Worm (Caenorhabditis elegans) whole organism, young adult: ENCODE data around the gene C49F5.6.

Source experiments
- B0261.1 ChIP-seq: sonication (generic microtip); optimal IDR thresholded peaks from 2 replicates; lab custom pipeline; 2016; ENCODE audit warnings: mild to moderate bottlenecking, missing genetic modification characterization, moderate library complexity, missing compliant biosample characterization
- B0336.3 ChIP-seq: fragments of 200-800 bp; sonication (Bioruptor generic); IDR thresholded peaks from 2 replicates; pipeline ENCODE4 v1.3.6; 2022; ENCODE audit warnings: missing genetic modification characterization, missing compliant biosample characterization
- D2030.7 ChIP-seq: fragments of 200-800 bp; sonication (Bioruptor generic); IDR thresholded peaks from 2 replicates; pipeline ENCODE4 v1.3.6; 2022; ENCODE audit warnings: missing genetic modification reagents, missing genetic modification characterization, missing compliant biosample characterization
- F22D6.2 ChIP-seq: sonication (generic microtip); optimal IDR thresholded peaks from 2 replicates; lab custom pipeline; 2016; ENCODE audit warnings: mild to moderate bottlenecking, missing genetic modification characterization, missing compliant biosample characterization
- F37B4.10 ChIP-seq: fragments of 200-800 bp; sonication (Bioruptor generic); IDR thresholded peaks from 2 replicates; pipeline ENCODE4 v1.3.6; 2022; ENCODE audit warnings: missing genetic modification characterization, missing compliant biosample characterization
- F39B2.1 ChIP-seq: fragments of 200-800 bp; sonication (Bioruptor generic); IDR thresholded peaks from 2 replicates; pipeline ENCODE4 v1.3.6; 2022; ENCODE audit warnings: missing genetic modification reagents, missing genetic modification characterization, missing compliant biosample characterization
- F52B5.7 ChIP-seq: sonication (generic microtip); optimal IDR thresholded peaks from 2 replicates; lab custom pipeline; 2016; ENCODE audit warnings: mild to moderate bottlenecking, missing genetic modification characterization, missing compliant biosample characterization
- F55B11.4 ChIP-seq: sonication (generic microtip); optimal IDR thresholded peaks from 2 replicates; lab custom pipeline; 2016; ENCODE audit warnings: missing compliant biosample characterization, missing genetic modification characterization, borderline replicate concordance; ENCODE audit not compliant: insufficient read depth
- K11D2.4 ChIP-seq: fragments of 200-800 bp; sonication (Bioruptor generic); IDR thresholded peaks from 2 replicates; pipeline ENCODE4 v1.3.6; 2022; ENCODE audit warnings: missing genetic modification reagents, missing genetic modification characterization, missing compliant biosample characterization
- T07F8.4 ChIP-seq: sonication (generic microtip); optimal IDR thresholded peaks from 2 replicates; lab custom pipeline; 2016; ENCODE audit warnings: mild to moderate bottlenecking, missing genetic modification characterization, moderate library complexity, missing compliant biosample characterization
- Y53F4B.3 ChIP-seq: fragments of 200-800 bp; sonication (Bioruptor generic); IDR thresholded peaks from 2 replicates; pipeline ENCODE4 v1.3.6; 2022; ENCODE audit warnings: missing genetic modification reagents, missing genetic modification characterization, missing compliant biosample characterization
- Y53G8AR.9 ChIP-seq: fragments of 200-800 bp; sonication (Bioruptor generic); conservative IDR thresholded peaks from 2 replicates; pipeline ENCODE4 v1.3.6; 2022; ENCODE audit warnings: missing genetic modification reagents, missing genetic modification characterization, missing compliant biosample characterization
- ZK185.1 ChIP-seq: sonication (generic microtip); optimal IDR thresholded peaks from 2 replicates; lab custom pipeline; 2016; ENCODE audit warnings: mild to moderate bottlenecking, missing genetic modification characterization, missing compliant biosample characterization; ENCODE audit not compliant: poor library complexity, severe bottlenecking
- ama-1 ChIP-seq, 3 experiments: fragments of 150-350 bp in 1 of 3; sonication (generic microtip) in 2 of 3; optimal IDR thresholded peaks; 2 replicates each; lab custom pipeline; 2014 to 2018; ENCODE audit warnings: missing biosample characterization in 2 of 3, missing genetic modification characterization in 2 of 3, missing genetic modification reagents in 2 of 3
- aptf-2 ChIP-seq: fragments of 200-800 bp; sonication (Bioruptor generic); conservative IDR thresholded peaks from 2 replicates; pipeline ENCODE4 v1.3.6; 2022; ENCODE audit warnings: missing genetic modification reagents, missing genetic modification characterization, missing compliant biosample characterization
- aptf-3 ChIP-seq: fragments of 200-800 bp; sonication (Bioruptor generic); IDR thresholded peaks from 2 replicates; pipeline ENCODE4 v1.3.6; 2022; ENCODE audit warnings: missing genetic modification characterization, missing compliant biosample characterization
- attf-5 ChIP-seq: fragments of 200-800 bp; sonication (Bioruptor generic); optimal IDR thresholded peaks from 2 replicates; lab custom pipeline; 2018; ENCODE audit warnings: mild to moderate bottlenecking, missing genetic modification characterization, missing compliant biosample characterization
- bed-1 ChIP-seq: fragments of 200-800 bp; sonication (Bioruptor generic); IDR thresholded peaks from 2 replicates; pipeline ENCODE4 v1.3.6; 2022; ENCODE audit warnings: missing genetic modification reagents, missing genetic modification characterization, missing compliant biosample characterization
- bed-2 ChIP-seq: fragments of 200-800 bp; sonication (Bioruptor generic); IDR thresholded peaks from 2 replicates; pipeline ENCODE4 v1.3.6; 2022; ENCODE audit warnings: missing genetic modification reagents, missing genetic modification characterization, missing compliant biosample characterization
- ceh-100 ChIP-seq: fragments of 200-800 bp; sonication (Bioruptor generic); IDR thresholded peaks from 2 replicates; pipeline ENCODE4 v1.3.6; 2022; ENCODE audit warnings: missing genetic modification reagents, missing genetic modification characterization, missing compliant biosample characterization
- ceh-40 ChIP-seq: fragments of 200-800 bp; sonication (Bioruptor generic); IDR thresholded peaks from 2 replicates; pipeline ENCODE4 v1.3.6; 2022; ENCODE audit warnings: missing genetic modification characterization, missing compliant biosample characterization
- ceh-79 ChIP-seq: sonication (generic microtip); optimal IDR thresholded peaks from 2 replicates; lab custom pipeline; 2017; ENCODE audit warnings: mild to moderate bottlenecking, missing genetic modification characterization, missing compliant biosample characterization
- chd-7 ChIP-seq: sonication (generic microtip); optimal IDR thresholded peaks from 2 replicates; lab custom pipeline; 2016; ENCODE audit warnings: mild to moderate bottlenecking, missing genetic modification characterization, moderate library complexity, missing compliant biosample characterization
- dpff-1 ChIP-seq: sonication (generic microtip); optimal IDR thresholded peaks from 2 replicates; lab custom pipeline; 2017; ENCODE audit warnings: mild to moderate bottlenecking, missing genetic modification characterization, missing compliant biosample characterization
- egl-18 ChIP-seq: fragments of 200-800 bp; sonication (Bioruptor generic); IDR thresholded peaks from 2 replicates; pipeline ENCODE4 v1.3.6; 2022; ENCODE audit warnings: missing genetic modification reagents, missing genetic modification characterization, missing compliant biosample characterization
- egrh-3 ChIP-seq: fragments of 200-800 bp; sonication (Bioruptor generic); IDR thresholded peaks from 2 replicates; pipeline ENCODE4 v1.3.6; 2022; ENCODE audit warnings: missing genetic modification reagents, missing genetic modification characterization, missing compliant biosample characterization
- ets-4 ChIP-seq: fragments of 200-800 bp; sonication (Bioruptor generic); optimal IDR thresholded peaks from 2 replicates; lab custom pipeline; 2018; ENCODE audit warnings: mild to moderate bottlenecking, missing genetic modification characterization, missing compliant biosample characterization
- gei-17 ChIP-seq: fragments of 200-800 bp; sonication (Bioruptor generic); optimal IDR thresholded peaks from 2 replicates; lab custom pipeline; 2018; ENCODE audit warnings: mild to moderate bottlenecking, missing genetic modification characterization, missing compliant biosample characterization
- him-1 ChIP-seq: sonication (generic microtip); optimal IDR thresholded peaks from 2 replicates; lab custom pipeline; 2016; ENCODE audit warnings: missing genotype, missing genetic modification reagents, missing genetic modification characterization, missing compliant biosample characterization
- hsf-1 ChIP-seq: fragments of 200-800 bp; sonication (Bioruptor generic); IDR thresholded peaks from 2 replicates; pipeline ENCODE4 v1.3.6; 2022; ENCODE audit warnings: missing genetic modification reagents, missing genetic modification characterization, missing compliant biosample characterization
- lin-35 ChIP-seq, 3 experiments: fragments of 150-350 bp in 2 of 3; sonication (generic microtip) in 1 of 3; optimal IDR thresholded peaks; 2 replicates each; lab custom pipeline; 2014 to 2018; ENCODE audit warnings: missing biosample characterization in 3 of 3, missing genetic modification characterization in 3 of 3, missing genetic modification reagents in 3 of 3
- lin-40 ChIP-seq: sonication (generic microtip); optimal IDR thresholded peaks from 2 replicates; lab custom pipeline; 2016; ENCODE audit warnings: missing genetic modification characterization, mild to moderate bottlenecking, missing compliant biosample characterization, missing genotype, missing genetic modification reagents
- lir-1 ChIP-seq: fragments of 200-800 bp; sonication (Bioruptor generic); conservative IDR thresholded peaks from 2 replicates; pipeline ENCODE4 v1.3.6; 2022; ENCODE audit warnings: missing genetic modification reagents, missing genetic modification characterization, missing compliant biosample characterization
- madf-10 ChIP-seq: sonication (generic microtip); optimal IDR thresholded peaks from 2 replicates; lab custom pipeline; 2016; ENCODE audit warnings: mild to moderate bottlenecking, missing genetic modification characterization, missing compliant biosample characterization
- mel-28 ChIP-seq: sonication (generic microtip); optimal IDR thresholded peaks from 2 replicates; lab custom pipeline; 2016; ENCODE audit warnings: borderline replicate concordance, mild to moderate bottlenecking, missing genetic modification characterization, missing compliant biosample characterization
- nfya-1 ChIP-seq: sonication (generic microtip); optimal IDR thresholded peaks from 2 replicates; lab custom pipeline; 2017; ENCODE audit warnings: antibody characterized with exemption, missing compliant biosample characterization, missing genetic modification characterization, borderline replicate concordance; ENCODE audit not compliant: insufficient read depth
- nhr-120 ChIP-seq: fragments of 200-800 bp; sonication (Bioruptor generic); IDR thresholded peaks from 2 replicates; pipeline ENCODE4 v1.3.6; 2022; ENCODE audit warnings: missing genetic modification characterization, missing compliant biosample characterization
- nhr-27 ChIP-seq: fragments of 200-800 bp; sonication (Bioruptor generic); optimal IDR thresholded peaks from 2 replicates; lab custom pipeline; 2018; ENCODE audit warnings: mild to moderate bottlenecking, missing genetic modification characterization, moderate library complexity, missing compliant biosample characterization
- nhr-90 ChIP-seq: sonication (generic microtip); optimal IDR thresholded peaks from 2 replicates; lab custom pipeline; 2016; ENCODE audit warnings: missing genotype, mild to moderate bottlenecking, missing genetic modification characterization, missing compliant biosample characterization
- repo-1 ChIP-seq: sonication (generic microtip); optimal IDR thresholded peaks from 2 replicates; lab custom pipeline; 2017; ENCODE audit warnings: mild to moderate bottlenecking, missing genetic modification characterization, missing compliant biosample characterization
- rpc-1 ChIP-seq, 2 experiments: fragments of 150-350 bp in 1 of 2; sonication (generic microtip) in 1 of 2; optimal IDR thresholded peaks; 2 replicates each; lab custom pipeline; 2014 to 2018; ENCODE audit warnings: missing biosample characterization in 1 of 2, missing genetic modification characterization in 1 of 2, missing genetic modification reagents in 1 of 2, missing genotype in 1 of 2
- sea-2 ChIP-seq: fragments of 200-800 bp; sonication (Bioruptor generic); IDR thresholded peaks from 2 replicates; pipeline ENCODE4 v1.3.6; 2022; ENCODE audit warnings: missing genetic modification characterization, missing compliant biosample characterization
- snpc-4 ChIP-seq, 5 experiments: fragments of 150-350 bp in 1 of 5; sonication (generic microtip) in 4 of 5; optimal IDR thresholded peaks; 2 replicates each; lab custom pipeline; 2014 to 2018; ENCODE audit warnings: missing genetic modification characterization in 5 of 5, missing biosample characterization in 3 of 5, antibody characterized with exemption in 2 of 5, mild to moderate bottlenecking in 2 of 5, missing compliant biosample characterization in 2 of 5, missing genotype in 2 of 5, moderate library complexity in 2 of 5, missing genetic modification reagents in 1 of 5
- somi-1 ChIP-seq: fragments of 200-800 bp; sonication (Bioruptor generic); optimal IDR thresholded peaks from 2 replicates; lab custom pipeline; 2018; ENCODE audit warnings: mild to moderate bottlenecking, missing genetic modification characterization, missing compliant biosample characterization
- zim-3 ChIP-seq: sonication (generic microtip); optimal IDR thresholded peaks from 2 replicates; lab custom pipeline; 2017; ENCODE audit warnings: mild to moderate bottlenecking, missing genetic modification characterization, moderate library complexity, missing compliant biosample characterization
- ztf-22 ChIP-seq: fragments of 200-800 bp; sonication (Bioruptor generic); optimal IDR thresholded peaks from 2 replicates; lab custom pipeline; 2018; ENCODE audit warnings: mild to moderate bottlenecking, missing genetic modification characterization, moderate library complexity, missing compliant biosample characterization
- ztf-3 ChIP-seq: fragments of 200-800 bp; sonication (Bioruptor generic); optimal IDR thresholded peaks from 2 replicates; lab custom pipeline; 2018; ENCODE audit warnings: mild to moderate bottlenecking, missing genetic modification characterization, missing compliant biosample characterization

C49F5.6 gene

DNA sequence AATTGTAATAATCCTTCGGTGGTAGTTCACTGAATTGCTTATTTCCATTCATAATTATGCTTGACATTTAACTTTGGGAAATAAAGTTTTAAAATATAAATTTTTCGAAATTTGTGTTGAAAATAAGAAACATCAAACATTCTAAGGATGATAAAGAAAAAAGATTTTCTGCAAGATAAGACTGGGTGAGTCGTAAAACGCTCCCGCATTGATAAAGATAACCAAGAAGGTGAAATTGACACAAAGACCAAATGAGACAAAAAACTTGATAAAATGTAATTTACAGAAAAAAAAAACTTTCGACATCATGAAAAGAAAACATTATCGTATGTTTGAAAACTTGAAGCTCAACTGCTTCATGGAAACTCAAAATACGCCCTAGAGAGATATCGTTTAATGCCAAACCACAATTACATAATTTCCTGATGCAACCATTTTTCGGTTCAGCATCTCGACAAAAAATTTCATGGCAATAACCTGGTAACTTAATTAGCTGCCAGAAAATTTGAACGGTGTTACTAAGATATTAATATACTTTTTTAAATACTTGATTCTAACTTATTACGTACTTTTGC lies 20.0 kb upstream of the C49F5.6 start (continued):
- no peak for TF ChIP-seq gei-17 (GFP tag; lab: Kevin White, UChicago)
- TF ChIP-seq F52B5.7 (tag; lab: Kevin White, UChicago), result no peak
- TF ChIP-seq egrh-3 (GFP tag; lab: Robert Waterston, UW), result no peak
- TF ChIP-seq aptf-3 (GFP tag; lab: Robert Waterston, UW), result no peak
- no peak for TF ChIP-seq mel-28 (tag; lab: Kevin White, UChicago)
- TF ChIP-seq ceh-40 (GFP tag; lab: Robert Waterston, UW), result no peak
- no peak for TF ChIP-seq Y53F4B.3 (GFP tag; lab: Robert Waterston, UW)
- no peak for TF ChIP-seq F37B4.10 (GFP tag; lab: Robert Waterston, UW)
- no peak for TF ChIP-seq F55B11.4 (tag; lab: Kevin White, UChicago)
- no peak for TF ChIP-seq lir-1 (GFP tag; lab: Robert Waterston, UW)
- TF ChIP-seq Y53G8AR.9 (GFP tag; lab: Robert Waterston, UW), result peak; percentile 52; the same call in 1 of the 2 replicates
- no peak for TF ChIP-seq ceh-79 (tag; lab: Kevin White, UChicago)
- TF ChIP-seq rpc-1 (optimal IDR thresholded peaks at IDR 0.05; lab: Kevin White, UChicago), result no peak
- TF ChIP-seq rpc-1 (tag; optimal IDR thresholded peaks at IDR 0.05; lab: Kevin White, UChicago), result no peak
- TF ChIP-seq nhr-120 (GFP tag; lab: Robert Waterston, UW), result no peak
- no peak for TF ChIP-seq sea-2 (GFP tag; lab: Robert Waterston, UW)
- TF ChIP-seq snpc-4 (GFP tag; optimal IDR thresholded peaks at IDR 0.05; lab: Kevin White, UChicago), result no peak
- TF ChIP-seq snpc-4 (tag; optimal IDR thresholded peaks at IDR 0.05; lab: Kevin White, UChicago), result no peak
- no peak for TF ChIP-seq lin-35 (GFP tag; optimal IDR thresholded peaks at IDR 0.05; lab: Kevin White, UChicago)
- no peak for TF ChIP-seq ztf-3
- TF ChIP-seq attf-5, result no peak
- TF ChIP-seq T07F8.4, result no peak
- no peak for TF ChIP-seq him-1 (tag; lab: Kevin White, UChicago)
- TF ChIP-seq somi-1 (GFP tag; lab: Kevin White, UChicago), result no peak
- no peak for TF ChIP-seq bed-2 (GFP tag; lab: Robert Waterston, UW)
- peak; percentile 2 for TF ChIP-seq repo-1 (tag; lab: Kevin White, UChicago)
- TF ChIP-seq lin-40, result no peak
- no peak for TF ChIP-seq ets-4 (GFP tag; lab: Kevin White, UChicago)
- no peak for TF ChIP-seq hsf-1 (GFP tag; lab: Robert Waterston, UW)
- TF ChIP-seq dpff-1 (tag; lab: Kevin White, UChicago), result no peak
- TF ChIP-seq chd-7 (tag; lab: Kevin White, UChicago), result no peak
- TF ChIP-seq ztf-22 (GFP tag; lab: Kevin White, UChicago), result no peak
- TF ChIP-seq ceh-100 (GFP tag; lab: Robert Waterston, UW), result peak; percentile 12; the same call in 1 of the 2 replicates
- TF ChIP-seq F39B2.1 (GFP tag; lab: Robert Waterston, UW), result no peak
- no peak for TF ChIP-seq ZK185.1 (tag; lab: Kevin White, UChicago)
- no peak for TF ChIP-seq aptf-2 (GFP tag; lab: Robert Waterston, UW)
- TF ChIP-seq ama-1 (optimal IDR thresholded peaks at IDR 0.05; lab: Kevin White, UChicago), result no peak
- TF ChIP-seq ama-1 (GFP tag; optimal IDR thresholded peaks at IDR 0.05; lab: Kevin White, UChicago), result no peak
- no peak for TF ChIP-seq nhr-27
- TF ChIP-seq F22D6.2 (tag; lab: Kevin White, UChicago), result no peak
- no peak for TF ChIP-seq nhr-90
- TF ChIP-seq zim-3, result no peak
- no peak for TF ChIP-seq egl-18 (GFP tag; lab: Robert Waterston, UW)
- no peak for TF ChIP-seq bed-1 (GFP tag; lab: Robert Waterston, UW)
- peak; percentile 2 for TF ChIP-seq B0261.1
- TF ChIP-seq B0336.3 (GFP tag; lab: Robert Waterston, UW), result peak; percentile 13; the same call in 1 of the 2 replicates
- no peak for TF ChIP-seq madf-10
- no peak for TF ChIP-seq D2030.7
- no peak for TF ChIP-seq nfya-1 (tag; lab: Kevin White, UChicago)
- TF ChIP-seq K11D2.4 (GFP tag; lab: Robert Waterston, UW), result 0 out of 2 replicates have a peak, but pooled peaks have one; percentile 24
